Fruit fly (Drosophila melanogaster) whole organism, embryonic: ENCODE data around the gene CG8960.
A peak's percentile ranks its signal among the peaks of the same experiment; 100 is the strongest.

Experiments used
- ATbp ChIP-seq: fragments of 200-800 bp; sonication (Bioruptor generic); optimal IDR thresholded peaks from 2 replicates; lab custom pipeline; 2017; ENCODE audit warnings: missing biosample characterization, mild to moderate bottlenecking, missing genetic modification characterization, missing genetic modification reagents
- Ada2b ChIP-seq: fragments of 200-800 bp; sonication (Bioruptor generic); IDR thresholded peaks from 2 replicates; pipeline ENCODE4 v1.3.6; 2022; ENCODE audit warnings: missing biosample characterization, missing genetic modification characterization
- Bgb ChIP-seq: fragments of 200-800 bp; sonication (Bioruptor generic); IDR thresholded peaks from 2 replicates; pipeline ENCODE4 v1.3.6; 2022; ENCODE audit warnings: missing biosample characterization, missing genetic modification characterization; ENCODE audit not compliant: partially characterized antibody
- CG10543 ChIP-seq: fragments of 200-800 bp; sonication (Bioruptor generic); optimal IDR thresholded peaks from 3 replicates; lab custom pipeline; 2017; ENCODE audit warnings: missing biosample characterization, mild to moderate bottlenecking, missing genetic modification characterization, moderate library complexity
- CG10565 ChIP-seq: fragments of 200-800 bp; sonication (Bioruptor generic); optimal IDR thresholded peaks from 3 replicates; lab custom pipeline; 2016; ENCODE audit warnings: missing biosample characterization, mild to moderate bottlenecking, missing genetic modification characterization
- CG15514 ChIP-seq: fragments of 200-800 bp; sonication (Bioruptor generic); optimal IDR thresholded peaks from 3 replicates; lab custom pipeline; 2017; ENCODE audit warnings: missing biosample characterization, missing genetic modification characterization, mild to moderate bottlenecking, moderate library complexity, missing genetic modification reagents
- CG16813 ChIP-seq: fragments of 200-800 bp; sonication (Bioruptor generic); IDR thresholded peaks from 3 replicates; pipeline ENCODE4 v1.3.6; 2022; ENCODE audit warnings: missing biosample characterization, missing genetic modification characterization; ENCODE audit not compliant: partially characterized antibody
- CG2116 ChIP-seq: fragments of 200-800 bp; sonication (Bioruptor generic); optimal IDR thresholded peaks from 3 replicates; lab custom pipeline; 2018; ENCODE audit warnings: missing biosample characterization, mild to moderate bottlenecking, missing genetic modification characterization
- CG2199 ChIP-seq: fragments of 200-800 bp; sonication (Bioruptor generic); IDR thresholded peaks from 3 replicates; pipeline ENCODE4 v1.3.6; 2022; ENCODE audit warnings: missing biosample characterization, missing genetic modification characterization
- CG30403 ChIP-seq: fragments of 200-800 bp; sonication (Bioruptor generic); optimal IDR thresholded peaks from 3 replicates; lab custom pipeline; 2016; ENCODE audit warnings: missing biosample characterization, missing genetic modification characterization
- CG33213 ChIP-seq: fragments of 200-800 bp; sonication (Bioruptor generic); optimal IDR thresholded peaks from 3 replicates; lab custom pipeline; 2016; ENCODE audit warnings: missing biosample characterization, missing genetic modification characterization
- CG34224 ChIP-seq: fragments of 200-800 bp; sonication (Bioruptor generic); IDR thresholded peaks from 3 replicates; pipeline ENCODE4 v1.3.6; 2022; ENCODE audit warnings: missing biosample characterization, missing genetic modification characterization; ENCODE audit not compliant: partially characterized antibody
- CG3847 ChIP-seq: fragments of 200-800 bp; sonication (Bioruptor generic); IDR thresholded peaks from 2 replicates; pipeline ENCODE4 v1.3.6; 2022; ENCODE audit warnings: missing biosample characterization, missing genetic modification characterization
- CG8290 ChIP-seq, 3 experiments: fragments of 200-800 bp; sonication (Bioruptor generic); optimal IDR thresholded peaks; 2 replicates each; lab custom pipeline; 2016 to 2019; ENCODE audit warnings: missing biosample characterization in 3 of 3, missing genetic modification characterization in 3 of 3, mild to moderate bottlenecking in 2 of 3, moderate library complexity in 1 of 3
- CG8359 ChIP-seq: fragments of 200-800 bp; sonication (Bioruptor generic); optimal IDR thresholded peaks from 2 replicates; lab custom pipeline; 2017; ENCODE audit warnings: missing biosample characterization, mild to moderate bottlenecking, missing genetic modification characterization, borderline replicate concordance
- CG9876 ChIP-seq: fragments of 200-800 bp; sonication (Bioruptor generic); optimal IDR thresholded peaks from 2 replicates; lab custom pipeline; 2016; ENCODE audit warnings: missing biosample characterization, missing genetic modification characterization
- CTCF ChIP-seq: fragments of 200-800 bp; sonication (Bioruptor generic); optimal IDR thresholded peaks from 2 replicates; lab custom pipeline; 2017; ENCODE audit warnings: missing biosample characterization, mild to moderate bottlenecking, missing genetic modification characterization, moderate library complexity
- CoRest ChIP-seq: fragments of 200-800 bp; sonication (Bioruptor generic); optimal IDR thresholded peaks from 3 replicates; lab custom pipeline; 2018; ENCODE audit warnings: missing biosample characterization, mild to moderate bottlenecking, missing genetic modification characterization, moderate library complexity
- Dbx ChIP-seq: fragments of 200-800 bp; sonication (Bioruptor generic); IDR thresholded peaks from 3 replicates; pipeline ENCODE4 v1.3.6; 2022; ENCODE audit warnings: missing biosample characterization, missing genetic modification characterization
- Dll ChIP-seq: fragments of 200-800 bp; sonication (Bioruptor generic); IDR thresholded peaks from 4 replicates; pipeline ENCODE4 v1.3.6; 2022; ENCODE audit warnings: missing biosample characterization, missing genetic modification characterization; ENCODE audit not compliant: partially characterized antibody
- Doc3 ChIP-seq: fragments of 200-800 bp; sonication (Bioruptor generic); IDR thresholded peaks from 3 replicates; pipeline ENCODE4 v1.3.6; 2022; ENCODE audit warnings: missing biosample characterization, missing genetic modification characterization; ENCODE audit not compliant: partially characterized antibody
- E2f2 ChIP-seq: fragments of 200-800 bp; sonication (Bioruptor generic); IDR thresholded peaks from 2 replicates; pipeline ENCODE4 v1.3.6; 2022; ENCODE audit warnings: missing biosample characterization, missing genetic modification characterization
- Elba2 ChIP-seq: fragments of 200-800 bp; sonication (Bioruptor generic); optimal IDR thresholded peaks from 3 replicates; lab custom pipeline; 2016; ENCODE audit warnings: missing biosample characterization, missing genetic modification characterization
- Hmr ChIP-seq: fragments of 200-800 bp; sonication (Bioruptor generic); optimal IDR thresholded peaks from 3 replicates; lab custom pipeline; 2017; ENCODE audit warnings: mild to moderate bottlenecking, missing biosample characterization, missing genetic modification reagents, missing genetic modification characterization
- Hr78 ChIP-seq, 2 experiments: fragments of 200-800 bp in 1 of 2; fragments of >200 bp in 1 of 2; sonication (Bioruptor generic) in 1 of 2; optimal IDR thresholded peaks; 2 replicates each; lab custom pipeline; 2017 to 2019; ENCODE audit warnings: missing biosample characterization in 2 of 2, missing genetic modification characterization in 2 of 2, mild to moderate bottlenecking in 1 of 2, moderate library complexity in 1 of 2
- Jarid2 ChIP-seq: fragments of 200-800 bp; sonication (Bioruptor generic); optimal IDR thresholded peaks from 3 replicates; lab custom pipeline; 2017; ENCODE audit warnings: mild to moderate bottlenecking, missing biosample characterization, missing genetic modification reagents, missing genetic modification characterization
- Lhr ChIP-seq: fragments of 200-800 bp; sonication (Bioruptor generic); optimal IDR thresholded peaks from 3 replicates; lab custom pipeline; 2017; ENCODE audit warnings: mild to moderate bottlenecking, missing biosample characterization, missing genetic modification reagents, missing genetic modification characterization
- Nf-YB ChIP-seq: fragments of 200-800 bp; sonication (Bioruptor generic); optimal IDR thresholded peaks from 3 replicates; lab custom pipeline; 2019; ENCODE audit warnings: missing biosample characterization, mild to moderate bottlenecking, missing genetic modification characterization, moderate library complexity
- Rfx ChIP-seq: fragments of 200-800 bp; sonication (Bioruptor generic); IDR thresholded peaks from 2 replicates; pipeline ENCODE4 v1.3.6; 2022; ENCODE audit warnings: missing biosample characterization, missing genetic modification characterization
- Scr ChIP-seq: fragments of 200-800 bp; sonication (Bioruptor generic); IDR thresholded peaks from 2 replicates; pipeline ENCODE4 v1.3.6; 2022; ENCODE audit warnings: missing biosample characterization, missing genetic modification characterization; ENCODE audit not compliant: partially characterized antibody
- TFAM ChIP-seq: fragments of 200-800 bp; sonication (Bioruptor generic); optimal IDR thresholded peaks from 2 replicates; lab custom pipeline; 2017; ENCODE audit warnings: missing biosample characterization, missing genetic modification characterization, inconsistent platforms
- ato ChIP-seq: fragments of 200-800 bp; sonication (Bioruptor generic); IDR thresholded peaks from 2 replicates; pipeline ENCODE4 v1.3.6; 2022; ENCODE audit warnings: missing biosample characterization, missing genetic modification characterization; ENCODE audit not compliant: partially characterized antibody
- cato ChIP-seq: fragments of 200-800 bp; sonication (Bioruptor generic); optimal IDR thresholded peaks from 2 replicates; lab custom pipeline; 2016; ENCODE audit warnings: missing biosample characterization, missing genetic modification characterization, borderline replicate concordance
- chinmo ChIP-seq: fragments of 200-800 bp; sonication (Bioruptor generic); IDR thresholded peaks from 4 replicates; pipeline ENCODE4 v1.3.6; 2022; ENCODE audit warnings: missing biosample characterization, missing genetic modification characterization; ENCODE audit not compliant: partially characterized antibody
- hkb ChIP-seq, 2 experiments: fragments of 200-800 bp in 1 of 2; fragments of >200 bp in 1 of 2; sonication (Bioruptor generic) in 1 of 2; IDR thresholded peaks in 1 of 2; optimal IDR thresholded peaks in 1 of 2; 2 replicates each; pipeline versions ENCODE4 v1.3.6 to Lab custom; 2017 to 2022; ENCODE audit warnings: missing biosample characterization in 1 of 2, missing genetic modification characterization in 1 of 2
- kah ChIP-seq: fragments of 200-800 bp; sonication (Bioruptor generic); optimal IDR thresholded peaks from 2 replicates; lab custom pipeline; 2018; ENCODE audit warnings: missing biosample characterization, mild to moderate bottlenecking, missing genetic modification characterization
- maf-S ChIP-seq: fragments of 200-800 bp; sonication (Bioruptor generic); optimal IDR thresholded peaks from 2 replicates; lab custom pipeline; 2016; ENCODE audit warnings: missing biosample characterization, missing genetic modification characterization
- mirr ChIP-seq: fragments of 200-800 bp; sonication (Bioruptor generic); optimal IDR thresholded peaks from 3 replicates; lab custom pipeline; 2018; ENCODE audit warnings: missing biosample characterization, mild to moderate bottlenecking, missing genetic modification characterization
- ro ChIP-seq: fragments of 200-800 bp; sonication (Bioruptor generic); IDR thresholded peaks from 2 replicates; pipeline ENCODE4 v1.3.6; 2022; ENCODE audit warnings: missing biosample characterization, missing genetic modification characterization
- sens ChIP-seq: fragments of 200-800 bp; sonication (Bioruptor generic); peaks from one replicate; lab custom pipeline; 2016; ENCODE audit warnings: missing biosample characterization, missing genetic modification characterization
- sna ChIP-seq: fragments of 200-800 bp; sonication (Bioruptor generic); IDR thresholded peaks from 2 replicates; pipeline ENCODE4 v1.3.6; 2022; ENCODE audit warnings: missing biosample characterization, missing genetic modification characterization; ENCODE audit not compliant: partially characterized antibody
- stc ChIP-seq: fragments of 200-800 bp; sonication (Bioruptor generic); IDR thresholded peaks from 2 replicates; pipeline ENCODE4 v1.3.6; 2022; ENCODE audit warnings: missing biosample characterization, missing genetic modification characterization
- trem ChIP-seq: fragments of 200-800 bp; optimal IDR thresholded peaks from 3 replicates; lab custom pipeline; 2019; ENCODE audit warnings: missing biosample characterization, mild to moderate bottlenecking, missing genetic modification characterization, moderate library complexity
- unc-4 ChIP-seq: fragments of 200-800 bp; sonication (Bioruptor generic); IDR thresholded peaks from 2 replicates; pipeline ENCODE4 v1.3.6; 2022; ENCODE audit warnings: missing biosample characterization, missing genetic modification characterization; ENCODE audit not compliant: partially characterized antibody
- vnd ChIP-seq: fragments of 200-800 bp; sonication (Bioruptor generic); IDR thresholded peaks from 3 replicates; pipeline ENCODE4 v1.3.6; 2022; ENCODE audit warnings: missing biosample characterization, missing genetic modification characterization; ENCODE audit not compliant: partially characterized antibody
- zen2 ChIP-seq: fragments of 200-800 bp; sonication (Bioruptor generic); IDR thresholded peaks from 3 replicates; pipeline ENCODE4 v1.3.6; 2022; ENCODE audit warnings: missing biosample characterization, missing genetic modification characterization; ENCODE audit not compliant: partially characterized antibody

CG8960 gene

dm6 chr3L:2243846-2244528, 47.2 kb downstream of the CG8960 start, which contains the start of gene CG32301 (continued):
- TF ChIP-seq CG8359 (GFP tag; lab: Kevin White, UChicago): no peak
- TF ChIP-seq CTCF (GFP tag; lab: Kevin White, UChicago): peak; percentile 62
- TF ChIP-seq Dll (GFP tag; lab: Robert Waterston, UW): peak; percentile 51; the same call in 2 of the 4 replicates
- TF ChIP-seq TFAM (GFP tag; lab: Kevin White, UChicago): no peak
- TF ChIP-seq Jarid2 (GFP tag; lab: Kevin White, UChicago): no peak
- peak; percentile 64 for TF ChIP-seq sna (GFP tag; lab: Robert Waterston, UW)
- TF ChIP-seq CG3847 (GFP tag; lab: Robert Waterston, UW): 0 out of 2 replicates have a peak, but pooled peaks have one; percentile 9
- peak; percentile 70 for TF ChIP-seq Hmr (GFP tag; lab: Kevin White, UChicago)
- peak; percentile 74; the same call in 2 of the 4 replicates for TF ChIP-seq chinmo (GFP tag; lab: Robert Waterston, UW)
- no peak for TF ChIP-seq cato (GFP tag; lab: Kevin White, UChicago)
- 0 out of 3 replicates have a peak, but pooled peaks have one; percentile 18 for TF ChIP-seq CG16813
- peak; percentile 52 for TF ChIP-seq kah (GFP tag; lab: Kevin White, UChicago)
- TF ChIP-seq CG33213 (GFP tag; lab: Kevin White, UChicago): peak; percentile 88
- TF ChIP-seq zen2 (GFP tag; lab: Robert Waterston, UW): peak; percentile 70
- no peak for TF ChIP-seq Rfx (GFP tag; lab: Robert Waterston, UW)
- TF ChIP-seq Hr78 (GFP tag; optimal IDR thresholded peaks at IDR 0.05; lab: Kevin White, UChicago): peak in 1 of 2 experiments; percentile 41
- peak; percentile 75 for TF ChIP-seq sens (GFP tag; lab: Kevin White, UChicago)
- TF ChIP-seq E2f2 (GFP tag; lab: Robert Waterston, UW): peak; percentile 63
- peak; percentile 29 for TF ChIP-seq mirr
- TF ChIP-seq stc (GFP tag; lab: Robert Waterston, UW): peak; percentile 41; the same call in 1 of the 2 replicates
- no peak for TF ChIP-seq Nf-YB (GFP tag; lab: Kevin White, UChicago)
- 0 out of 2 replicates have a peak, but pooled peaks have one; percentile 32 for TF ChIP-seq unc-4
- TF ChIP-seq CG34224 (GFP tag; lab: Robert Waterston, UW): peak; percentile 48; the same call in 2 of the 3 replicates
- no peak for TF ChIP-seq Elba2 (GFP tag; lab: Kevin White, UChicago)
- no peak for TF ChIP-seq CG10543 (GFP tag; lab: Kevin White, UChicago)
- no peak for TF ChIP-seq CG30403
- TF ChIP-seq CoRest (tag; lab: Kevin White, UChicago): peak; percentile 27
- no peak for TF ChIP-seq Dbx (GFP tag; lab: Robert Waterston, UW)
- TF ChIP-seq ro: no peak
- TF ChIP-seq Ada2b: no peak
- TF ChIP-seq maf-S: no peak
- TF ChIP-seq Lhr (GFP tag; lab: Kevin White, UChicago): peak; percentile 99
- TF ChIP-seq vnd: peak; percentile 27; the same call in 1 of the 3 replicates
- TF ChIP-seq Bgb (GFP tag; lab: Robert Waterston, UW): peak; percentile 42; the same call in 1 of the 2 replicates
- TF ChIP-seq ATbp (GFP tag; lab: Kevin White, UChicago): no peak
- 0 out of 3 replicates have a peak, but pooled peaks have one; percentile 17 for TF ChIP-seq CG2199
- no peak; the same call in 2 of the 3 replicates for TF ChIP-seq Doc3
- peak; percentile 80 for TF ChIP-seq hkb (optimal IDR thresholded peaks at IDR 0.05; lab: Kevin White, UChicago)
- TF ChIP-seq hkb (GFP tag; IDR thresholded peaks at IDR 0.05; lab: Robert Waterston, UW): no peak
- TF ChIP-seq ato (GFP tag; lab: Robert Waterston, UW): peak; percentile 29; the same call in 1 of the 2 replicates
- peak; percentile 6 for TF ChIP-seq trem
- peak; percentile 42 for TF ChIP-seq Scr (GFP tag; lab: Robert Waterston, UW)
- TF ChIP-seq CG15514 (GFP tag; lab: Kevin White, UChicago): peak; percentile 43
- TF ChIP-seq CG2116 (GFP tag; lab: Kevin White, UChicago): no peak
- TF ChIP-seq CG10565 (GFP tag; lab: Kevin White, UChicago): no peak
- peak; percentile 98 for TF ChIP-seq CG8290 (GFP tag; optimal IDR thresholded peaks at IDR 0.05; lab: Kevin White, UChicago)
- peak; percentile 95 to 96 for TF ChIP-seq CG8290 (tag; optimal IDR thresholded peaks at IDR 0.05; lab: Kevin White, UChicago)
- TF ChIP-seq CG9876 (GFP tag; lab: Kevin White, UChicago): no peak
